Worm (Caenorhabditis elegans) whole organism, L4 larva: ENCODE measurements around the gene rec-8.
A peak's percentile ranks its signal among the peaks of the same experiment; 100 is the strongest.

Experiments used
- D1046.2 ChIP-seq: fragments of 200-800 bp; sonication (Bioruptor generic); IDR thresholded peaks from 2 replicates; pipeline ENCODE4 v1.3.6; 2022; ENCODE audit warnings: missing genetic modification characterization, missing compliant biosample characterization
- T26A8.4 ChIP-seq: fragments of 200-800 bp; sonication (Bioruptor generic); IDR thresholded peaks from 2 replicates; pipeline ENCODE4 v1.3.6; 2022; ENCODE audit warnings: missing genetic modification characterization, missing compliant biosample characterization
- Y5F2A.4 ChIP-seq: fragments of 200-800 bp; sonication (Bioruptor generic); optimal IDR thresholded peaks from 2 replicates; lab custom pipeline; 2018; ENCODE audit warnings: mild to moderate bottlenecking, missing genetic modification characterization, missing compliant biosample characterization
- aha-1 ChIP-seq: fragments of 150-350 bp; peaks from one replicate; lab custom pipeline; 2014; ENCODE audit warnings: missing biosample characterization, missing genetic modification characterization
- ceh-32 ChIP-seq: sonication (generic microtip); optimal IDR thresholded peaks from 2 replicates; lab custom pipeline; 2016; ENCODE audit warnings: mild to moderate bottlenecking, missing genetic modification characterization, missing compliant biosample characterization; ENCODE audit not compliant: poor library complexity
- daf-16 ChIP-seq, 3 experiments: sonication (generic microtip); optimal IDR thresholded peaks; 2 replicates each; lab custom pipeline; 2016 to 2017; ENCODE audit warnings: missing genetic modification characterization in 3 of 3, missing genetic modification reagents in 3 of 3, mild to moderate bottlenecking in 2 of 3, missing compliant biosample characterization in 2 of 3, missing biosample characterization in 1 of 3, moderate library complexity in 1 of 3
- daf-19 ChIP-seq: fragments of 200-800 bp; sonication (Bioruptor generic); conservative IDR thresholded peaks from 2 replicates; pipeline ENCODE4 v1.3.6; 2022; ENCODE audit warnings: missing genetic modification characterization, missing compliant biosample characterization
- dmd-6 ChIP-seq: fragments of 200-800 bp; sonication (Bioruptor generic); IDR thresholded peaks from 2 replicates; pipeline ENCODE4 v1.3.6; 2022; ENCODE audit warnings: missing genetic modification reagents, missing genetic modification characterization, missing compliant biosample characterization
- dmd-8 ChIP-seq: fragments of 200-800 bp; sonication (Bioruptor generic); IDR thresholded peaks from 2 replicates; pipeline ENCODE4 v1.3.6; 2022; ENCODE audit warnings: missing genetic modification characterization, missing compliant biosample characterization
- duxl-1 ChIP-seq: sonication (generic microtip); optimal IDR thresholded peaks from 2 replicates; lab custom pipeline; 2016; ENCODE audit warnings: mild to moderate bottlenecking, missing genetic modification characterization, moderate library complexity, missing compliant biosample characterization; ENCODE audit not compliant: poor library complexity
- dve-1 ChIP-seq: sonication (generic microtip); optimal IDR thresholded peaks from 2 replicates; lab custom pipeline; 2017; ENCODE audit warnings: antibody characterized with exemption, mild to moderate bottlenecking, missing genetic modification characterization, missing compliant biosample characterization; ENCODE audit not compliant: insufficient read depth
- egl-27 ChIP-seq: sonication (generic microtip); optimal IDR thresholded peaks from 3 replicates; lab custom pipeline; 2017; ENCODE audit warnings: missing biosample characterization, missing genetic modification reagents, missing genetic modification characterization
- fkh-10 ChIP-seq: fragments of 150-350 bp; optimal IDR thresholded peaks from 2 replicates; lab custom pipeline; 2014; ENCODE audit warnings: missing biosample characterization, missing genetic modification reagents, missing genetic modification characterization
- hif-1 ChIP-seq, 2 experiments: sonication (generic microtip); optimal IDR thresholded peaks; 2 replicates each; lab custom pipeline; 2016 to 2017; ENCODE audit warnings: missing compliant biosample characterization in 2 of 2, missing genetic modification characterization in 2 of 2, missing genetic modification reagents in 2 of 2, missing genotype in 2 of 2, mild to moderate bottlenecking in 1 of 2
- hlh-11 ChIP-seq: fragments of 200-800 bp; sonication (Bioruptor generic); optimal IDR thresholded peaks from 2 replicates; lab custom pipeline; 2018; ENCODE audit warnings: mild to moderate bottlenecking, missing genetic modification characterization, missing compliant biosample characterization
- hlh-30 ChIP-seq: sonication (generic microtip); optimal IDR thresholded peaks from 2 replicates; lab custom pipeline; 2017; ENCODE audit warnings: antibody characterized with exemption, mild to moderate bottlenecking, missing genetic modification characterization, missing compliant biosample characterization; ENCODE audit not compliant: insufficient read depth
- hmg-1.1 ChIP-seq: fragments of 200-800 bp; sonication (Bioruptor generic); IDR thresholded peaks from 2 replicates; pipeline ENCODE4 v1.3.6; 2022; ENCODE audit warnings: missing genetic modification reagents, missing genetic modification characterization, missing compliant biosample characterization
- jun-1 ChIP-seq: fragments of 150-350 bp; optimal IDR thresholded peaks from 2 replicates; lab custom pipeline; 2014; ENCODE audit warnings: missing biosample characterization, missing genetic modification reagents, missing genetic modification characterization
- lim-7 ChIP-seq: fragments of 200-800 bp; sonication (Bioruptor generic); IDR thresholded peaks from 2 replicates; pipeline ENCODE4 v1.3.6; 2022; ENCODE audit warnings: missing genetic modification characterization, missing compliant biosample characterization
- lin-1 ChIP-seq: fragments of 200-800 bp; sonication (Bioruptor generic); IDR thresholded peaks from 2 replicates; pipeline ENCODE4 v1.3.6; 2022; ENCODE audit warnings: missing genetic modification reagents, missing genetic modification characterization, missing compliant biosample characterization
- lin-15B ChIP-seq: fragments of 150-350 bp; sonication (generic microtip); optimal IDR thresholded peaks from 3 replicates; lab custom pipeline; 2014; ENCODE audit warnings: missing biosample characterization, missing genetic modification characterization
- lin-29 ChIP-seq: fragments of 200-800 bp; sonication (Bioruptor generic); IDR thresholded peaks from 2 replicates; pipeline ENCODE4 v1.3.6; 2022; ENCODE audit warnings: missing genetic modification reagents, missing genetic modification characterization, missing compliant biosample characterization
- mdt-29 ChIP-seq: fragments of 200-800 bp; sonication (Bioruptor generic); IDR thresholded peaks from 2 replicates; pipeline ENCODE4 v1.3.6; 2022; ENCODE audit warnings: missing genetic modification reagents, missing genetic modification characterization, missing compliant biosample characterization
- mes-2 ChIP-seq: sonication (generic microtip); optimal IDR thresholded peaks from 2 replicates; lab custom pipeline; 2016; ENCODE audit warnings: missing genotype, mild to moderate bottlenecking, missing genetic modification characterization, missing compliant biosample characterization; ENCODE audit not compliant: poor library complexity, severe bottlenecking
- nhr-11 ChIP-seq: fragments of 150-350 bp; optimal IDR thresholded peaks from 2 replicates; lab custom pipeline; 2014; ENCODE audit warnings: missing biosample characterization, missing genetic modification characterization
- nhr-237 ChIP-seq: sonication (generic microtip); optimal IDR thresholded peaks from 2 replicates; lab custom pipeline; 2017; ENCODE audit warnings: missing biosample characterization, missing genetic modification characterization
- nhr-25 ChIP-seq: sonication (generic microtip); optimal IDR thresholded peaks from 2 replicates; lab custom pipeline; 2017; ENCODE audit warnings: missing genetic modification characterization, mild to moderate bottlenecking, missing compliant biosample characterization, antibody characterized with exemption, moderate library complexity, borderline replicate concordance; ENCODE audit not compliant: insufficient read depth
- nhr-28 ChIP-seq: fragments of 150-350 bp; optimal IDR thresholded peaks from 2 replicates; lab custom pipeline; 2014; ENCODE audit warnings: missing biosample characterization, missing genetic modification characterization
- nhr-48 ChIP-seq: sonication (generic microtip); optimal IDR thresholded peaks from 2 replicates; lab custom pipeline; 2016; ENCODE audit warnings: mild to moderate bottlenecking, missing genetic modification characterization, missing compliant biosample characterization
- nhr-6 ChIP-seq: fragments of 150-350 bp; optimal IDR thresholded peaks from 2 replicates; lab custom pipeline; 2014; ENCODE audit warnings: missing biosample characterization, missing genetic modification characterization
- nhr-76 ChIP-seq: fragments of 150-350 bp; optimal IDR thresholded peaks from 2 replicates; lab custom pipeline; 2014; ENCODE audit warnings: missing biosample characterization, missing genetic modification characterization
- nhr-77 ChIP-seq: fragments of 150-350 bp; optimal IDR thresholded peaks from 2 replicates; lab custom pipeline; 2014; ENCODE audit warnings: missing biosample characterization, missing genetic modification characterization
- pha-4 ChIP-seq, 2 experiments: fragments of 150-350 bp in 1 of 2; fragments of 200-800 bp in 1 of 2; sonication (Bioruptor generic) in 1 of 2; IDR thresholded peaks in 1 of 2; optimal IDR thresholded peaks in 1 of 2; 2 replicates each; pipeline versions ENCODE4 v1.3.6 to Lab custom; 2014 to 2022; ENCODE audit warnings: missing genetic modification characterization in 2 of 2, missing genetic modification reagents in 2 of 2, missing biosample characterization in 1 of 2, missing compliant biosample characterization in 1 of 2
- php-3 ChIP-seq: fragments of 200-800 bp; sonication (Bioruptor generic); IDR thresholded peaks from 2 replicates; pipeline ENCODE4 v1.3.6; 2022; ENCODE audit warnings: missing genetic modification reagents, missing genetic modification characterization, missing compliant biosample characterization
- pqm-1 ChIP-seq: sonication (generic microtip); optimal IDR thresholded peaks from 2 replicates; lab custom pipeline; 2017; ENCODE audit warnings: missing biosample characterization, missing genetic modification characterization
- saeg-2 ChIP-seq: fragments of 200-800 bp; sonication (Bioruptor generic); IDR thresholded peaks from 2 replicates; pipeline ENCODE4 v1.3.6; 2022; ENCODE audit warnings: missing genetic modification reagents, missing genetic modification characterization, missing compliant biosample characterization
- skn-1 ChIP-seq: fragments of 150-350 bp; optimal IDR thresholded peaks from 2 replicates; lab custom pipeline; 2014; ENCODE audit warnings: missing biosample characterization, missing genetic modification characterization
- spr-1 ChIP-seq: sonication (generic microtip); optimal IDR thresholded peaks from 2 replicates; lab custom pipeline; 2016; ENCODE audit warnings: mild to moderate bottlenecking, missing genetic modification characterization, missing compliant biosample characterization
- unc-130 ChIP-seq: sonication (generic microtip); optimal IDR thresholded peaks from 2 replicates; lab custom pipeline; 2016; ENCODE audit warnings: missing genetic modification reagents, missing genetic modification characterization, missing compliant biosample characterization
- unc-62 ChIP-seq, 3 experiments: fragments of 150-350 bp in 1 of 3; sonication (generic microtip); optimal IDR thresholded peaks in 2 of 3; peaks in 1 of 3; 1 replicate in 1 of 3; 2 replicates in 2 of 3; lab custom pipeline; 2014 to 2017; ENCODE audit warnings: missing biosample characterization in 3 of 3, missing genetic modification characterization in 3 of 3, missing genetic modification reagents in 3 of 3, missing genotype in 1 of 3
- zfp-2 ChIP-seq: sonication (generic microtip); optimal IDR thresholded peaks from 2 replicates; lab custom pipeline; 2016; ENCODE audit warnings: mild to moderate bottlenecking, missing genetic modification characterization, missing compliant biosample characterization
- ztf-7 ChIP-seq: fragments of 150-350 bp; optimal IDR thresholded peaks from 2 replicates; lab custom pipeline; 2014; ENCODE audit warnings: missing biosample characterization, missing genetic modification characterization

The rec-8 gene

ce11 chrIV:13347232-13347715 lies 5.7 kb downstream of the rec-8 start, which contains the start of gene W02A2.9 (continued):
- TF ChIP-seq nhr-28 (tag; lab: Kevin White, UChicago) (peak; percentile 57), egl-27 (tag; lab: Kevin White, UChicago) (no peak), dmd-6 (GFP tag; lab: Robert Waterston, UW) (peak; percentile 86), mes-2 (peak; percentile 5), saeg-2 (GFP tag; lab: Robert Waterston, UW) (no peak), nhr-48 (peak; percentile 41), nhr-77 (peak; percentile 64), php-3 (GFP tag; lab: Robert Waterston, UW) (0 out of 2 replicates have a peak, but pooled peaks have one; percentile 28), T26A8.4 (GFP tag; lab: Robert Waterston, UW) (no peak), pqm-1 (tag; lab: Kevin White, UChicago) (peak; percentile 96), hlh-30 (tag; lab: Kevin White, UChicago) (no peak), nhr-25 (tag; lab: Kevin White, UChicago) (no peak), Y5F2A.4 (no peak), nhr-76 (tag; lab: Kevin White, UChicago) (no peak)
- TF ChIP-seq, all 104 proteins: peak for 13

- TF ChIP-seq hlh-30 (tag; lab: Kevin White, UChicago) (peak; percentile 34), hlh-11 (peak; percentile 39), mdt-29 (GFP tag; lab: Robert Waterston, UW) (no peak), nhr-6 (peak; percentile 76), hmg-1.1 (no peak), unc-130 (GFP tag; lab: Kevin White, UChicago) (no peak), ztf-7 (tag; lab: Kevin White, UChicago) (no peak), aha-1 (tag; lab: Kevin White, UChicago) (peak; percentile 40), dve-1 (tag; lab: Kevin White, UChicago) (peak; percentile 72), php-3 (GFP tag; lab: Robert Waterston, UW) (no peak), mes-2 (no peak), daf-16 (GFP tag; optimal IDR thresholded peaks at IDR 0.05; lab: Kevin White, UChicago) (no peak), daf-16 (tag; optimal IDR thresholded peaks at IDR 0.05; lab: Kevin White, UChicago) (peak; percentile 40), dmd-6 (GFP tag; lab: Robert Waterston, UW) (peak; percentile 54), pqm-1 (tag; lab: Kevin White, UChicago) (peak; percentile 35), dmd-8 (GFP tag; lab: Robert Waterston, UW) (no peak), nhr-237 (tag; lab: Kevin White, UChicago) (no peak), lin-29 (GFP tag; lab: Robert Waterston, UW) (no peak), D1046.2 (GFP tag; lab: Robert Waterston, UW) (no peak), nhr-28 (tag; lab: Kevin White, UChicago) (peak; percentile 35), daf-19 (GFP tag; lab: Robert Waterston, UW) (no peak), pha-4 (GFP tag; IDR thresholded peaks at IDR 0.05; lab: Robert Waterston, UW) (no peak), pha-4 (tag; optimal IDR thresholded peaks at IDR 0.05; lab: Kevin White, UChicago) (peak; percentile 90), duxl-1 (no peak)
Measured at ce11 chrIV:13346078-13346477, 6.9 kb downstream of the rec-8 start.

ce11 chrIV:13342555-13342954 lies 10.4 kb downstream of the rec-8 start, which contains the start of gene W02A2.5:
TSS of gene W02A2.5 (plus strand) at chrIV:13342855.
- TF ChIP-seq unc-62 (GFP tag; optimal IDR thresholded peaks at IDR 0.05 in 1 of 2; lab: Kevin White, UChicago) = peak in 1 of 2 experiments; percentile 62
- TF ChIP-seq unc-62 (tag; optimal IDR thresholded peaks at IDR 0.05; lab: Kevin White, UChicago) = no peak
- TF ChIP-seq dmd-6 (GFP tag; lab: Robert Waterston, UW) = no peak
- no peak for TF ChIP-seq nhr-11 (tag; lab: Kevin White, UChicago)

ce11 chrIV:13334287-13334686 lies 18.7 kb downstream of the rec-8 start:
- TF ChIP-seq ceh-32 (tag; lab: Kevin White, UChicago) (no peak), daf-16 (GFP tag; optimal IDR thresholded peaks at IDR 0.05; lab: Kevin White, UChicago) (no peak), daf-16 (tag; optimal IDR thresholded peaks at IDR 0.05; lab: Kevin White, UChicago) (peak; percentile 11), lin-1 (GFP tag; lab: Robert Waterston, UW) (no peak), zfp-2 (tag; lab: Kevin White, UChicago) (no peak), spr-1 (no peak), lim-7 (no peak), fkh-10 (GFP tag; lab: Kevin White, UChicago) (no peak), pqm-1 (tag; lab: Kevin White, UChicago) (peak; percentile 11), dve-1 (tag; lab: Kevin White, UChicago) (peak; percentile 41), hif-1 (tag; optimal IDR thresholded peaks at IDR 0.05; lab: Kevin White, UChicago) (peak in 1 of 2 experiments; percentile 27), lin-15B (tag; lab: Kevin White, UChicago) (no peak), php-3 (GFP tag; lab: Robert Waterston, UW) (0 out of 2 replicates have a peak, but pooled peaks have one; percentile 29), hlh-11 (peak; percentile 16), skn-1 (tag; lab: Kevin White, UChicago) (no peak), dmd-6 (GFP tag; lab: Robert Waterston, UW) (peak; percentile 53), jun-1 (no peak)
